Fruit fly (Drosophila melanogaster): ENCODE measurements around the gene CG33764.

Gene CG33764

DNA sequence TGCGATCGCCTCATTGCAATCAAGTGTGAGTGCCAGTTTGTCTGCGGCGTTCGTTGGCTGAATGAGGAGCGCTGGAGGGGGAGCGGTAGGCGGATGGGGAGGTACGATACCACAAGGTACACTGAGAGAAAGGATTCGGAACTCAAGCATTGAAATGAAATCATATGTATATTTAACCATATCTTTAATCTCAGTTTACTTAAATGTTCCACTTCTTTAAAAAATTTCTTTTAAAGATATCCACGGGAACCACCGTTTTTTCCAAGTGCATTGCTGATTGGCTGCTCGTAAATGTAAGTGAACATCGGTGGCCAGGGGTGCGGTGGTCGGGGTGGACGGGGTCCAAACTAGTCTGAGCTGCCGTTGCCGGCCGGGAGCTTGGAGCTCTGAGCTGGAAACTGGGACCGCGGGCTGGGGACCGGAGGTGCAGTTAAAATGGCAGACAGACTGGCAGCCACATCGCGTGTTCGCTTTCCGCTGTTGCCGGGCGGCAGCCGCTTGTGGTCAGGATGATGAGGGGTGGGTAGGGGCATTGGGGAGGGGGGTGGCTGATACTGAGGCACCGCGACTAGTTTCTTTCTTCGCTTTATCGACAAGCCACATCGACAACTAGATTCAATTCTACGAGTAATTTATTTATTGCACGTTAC is 39.0 kb downstream of the CG33764 start (continued):
- TF ChIP-seq CG4424 (GFP tag; optimal IDR thresholded peaks at IDR 0.05): peak; percentile 95
- TF ChIP-seq HLH4C (GFP tag; IDR thresholded peaks at IDR 0.05; ENCODE audit: partially characterized antibody): no peak
- TF ChIP-seq CG17328 (GFP tag; IDR thresholded peaks at IDR 0.05): peak; percentile 99
- peak; percentile 96 for TF ChIP-seq NfI (GFP tag; optimal IDR thresholded peaks at IDR 0.05)
- peak; percentile 90 for TF ChIP-seq cato (GFP tag; optimal IDR thresholded peaks at IDR 0.05; ENCODE audit: borderline replicate concordance)
- TF ChIP-seq tx (GFP tag; optimal IDR thresholded peaks at IDR 0.05): peak; percentile 94
- peak; percentile 96 for TF ChIP-seq kah (GFP tag; optimal IDR thresholded peaks at IDR 0.05)
- peak; percentile 96 for TF ChIP-seq CG8089 (GFP tag; optimal IDR thresholded peaks at IDR 0.05)
- TF ChIP-seq bsh (GFP tag; optimal IDR thresholded peaks at IDR 0.05): peak; percentile 95 to 99
- peak; percentile 99 for TF ChIP-seq sisA (GFP tag; IDR thresholded peaks at IDR 0.05)
- peak; percentile 92 for TF ChIP-seq psq (GFP tag; optimal IDR thresholded peaks at IDR 0.05)
- peak; percentile 95 for TF ChIP-seq CG6813 (GFP tag; optimal IDR thresholded peaks at IDR 0.05)
- TF ChIP-seq HmgD (GFP tag; optimal IDR thresholded peaks at IDR 0.05): peak; percentile 77
- peak; percentile 95 for TF ChIP-seq aop (GFP tag; IDR thresholded peaks at IDR 0.05)
- TF ChIP-seq dmrt11E (tag; optimal IDR thresholded peaks at IDR 0.05): peak; percentile 97
- TF ChIP-seq oc (tag; optimal IDR thresholded peaks at IDR 0.05): peak; percentile 97
- TF ChIP-seq CG10147 (GFP tag; optimal IDR thresholded peaks at IDR 0.05): peak; percentile 88
- TF ChIP-seq so (GFP tag; IDR thresholded peaks at IDR 0.05): peak; percentile 97
- TF ChIP-seq trh (GFP tag; optimal IDR thresholded peaks at IDR 0.05): peak; percentile 89
- peak; percentile 88 for TF ChIP-seq wek (GFP tag; optimal IDR thresholded peaks at IDR 0.05)
- peak; percentile 71 for TF ChIP-seq schlank (tag; optimal IDR thresholded peaks at IDR 0.05)
- TF ChIP-seq CG12299 (tag; optimal IDR thresholded peaks at IDR 0.05): peak; percentile 92
- TF ChIP-seq onecut (GFP tag; IDR thresholded peaks at IDR 0.05): peak; percentile 95
- peak; percentile 88 for TF ChIP-seq gsb (GFP tag; IDR thresholded peaks at IDR 0.05)
- peak; percentile 97 for TF ChIP-seq jing (GFP tag; optimal IDR thresholded peaks at IDR 0.05)
- TF ChIP-seq E2f1 (GFP tag; IDR thresholded peaks at IDR 0.05): peak; percentile 96
- TF ChIP-seq CG8478 (optimal IDR thresholded peaks at IDR 0.05): no peak
- TF ChIP-seq ara (GFP tag; IDR thresholded peaks at IDR 0.05): peak; percentile 98
- TF ChIP-seq CG12236 (GFP tag; optimal IDR thresholded peaks at IDR 0.05): peak; percentile 87
- peak; percentile 83 for TF ChIP-seq corto (GFP tag; optimal IDR thresholded peaks at IDR 0.05)
- TF ChIP-seq NK7.1 (GFP tag; optimal IDR thresholded peaks at IDR 0.05): peak; percentile 94
- TF ChIP-seq CG31365 (tag; optimal IDR thresholded peaks at IDR 0.05): peak; percentile 76
- TF ChIP-seq Abd-B (GFP tag; optimal IDR thresholded peaks at IDR 0.05): peak; percentile 98
- TF ChIP-seq ac (GFP tag; optimal IDR thresholded peaks at IDR 0.05): peak; percentile 82
- TF ChIP-seq CG3838 (GFP tag; optimal IDR thresholded peaks at IDR 0.05): peak; percentile 87
- TF ChIP-seq dysf (GFP tag; IDR thresholded peaks at IDR 0.05): peak; percentile 97
- peak; percentile 89 for TF ChIP-seq mam (GFP tag; optimal IDR thresholded peaks at IDR 0.05)
- TF ChIP-seq tgo (GFP tag; IDR thresholded peaks at IDR 0.05): peak; percentile 96
- peak; percentile 96 for TF ChIP-seq CG11723 (GFP tag; optimal IDR thresholded peaks at IDR 0.05)
- peak; percentile 87 for TF ChIP-seq CG17186 (GFP tag; optimal IDR thresholded peaks at IDR 0.05)
- peak; percentile 91 for TF ChIP-seq Oaz (GFP tag; IDR thresholded peaks at IDR 0.05)
- TF ChIP-seq sc (optimal IDR thresholded peaks at IDR 0.05): no peak
- TF ChIP-seq sc (GFP tag; optimal IDR thresholded peaks at IDR 0.05): peak; percentile 95
- TF ChIP-seq CG10959 (GFP tag; IDR thresholded peaks at IDR 0.05): peak; percentile 94
- peak; percentile 95 for TF ChIP-seq Asciz (GFP tag; optimal IDR thresholded peaks at IDR 0.05)
- TF ChIP-seq BEAF-32 (GFP tag; optimal IDR thresholded peaks at IDR 0.05): no peak
- peak; percentile 78 for TF ChIP-seq CG17802 (tag; optimal IDR thresholded peaks at IDR 0.05)
- TF ChIP-seq CG5245 (GFP tag; optimal IDR thresholded peaks at IDR 0.05): peak; percentile 96
- peak; percentile 95 for TF ChIP-seq wor (GFP tag; IDR thresholded peaks at IDR 0.05)
- peak; percentile 73; the same call in 1 of the 2 replicates for TF ChIP-seq Doc2 (GFP tag; IDR thresholded peaks at IDR 0.05)
